Worm (Caenorhabditis elegans) whole organism, L4 larva: Measurements from ENCODE around the gene B0524.5.

Experiments
- F26F4.8 ChIP-seq: fragments of 200-800 bp; sonication (Bioruptor generic); conservative IDR thresholded peaks from 2 replicates; pipeline ENCODE4 v1.3.6; 2022; ENCODE audit warnings: missing genetic modification characterization, missing compliant biosample characterization
- R02D3.7 ChIP-seq: fragments of 150-350 bp; sonication (generic microtip); optimal IDR thresholded peaks from 3 replicates; lab custom pipeline; 2014; ENCODE audit warnings: missing biosample characterization, missing genetic modification characterization
- T20F7.1 ChIP-seq: fragments of 200-800 bp; sonication (Bioruptor generic); optimal IDR thresholded peaks from 2 replicates; lab custom pipeline; 2018; ENCODE audit warnings: mild to moderate bottlenecking, missing genetic modification characterization, missing compliant biosample characterization
- T26A8.4 ChIP-seq: fragments of 200-800 bp; sonication (Bioruptor generic); IDR thresholded peaks from 2 replicates; pipeline ENCODE4 v1.3.6; 2022; ENCODE audit warnings: missing genetic modification characterization, missing compliant biosample characterization
- Y105C5A.15 ChIP-seq: fragments of 200-800 bp; sonication (Bioruptor generic); IDR thresholded peaks from 2 replicates; pipeline ENCODE4 v1.3.6; 2022; ENCODE audit warnings: missing genetic modification characterization, missing compliant biosample characterization
- ZK337.2 ChIP-seq: fragments of 200-800 bp; sonication (Bioruptor generic); IDR thresholded peaks from 2 replicates; pipeline ENCODE4 v1.3.6; 2022; ENCODE audit warnings: missing genetic modification reagents, missing genetic modification characterization, missing compliant biosample characterization
- ama-1 ChIP-seq: fragments of 150-350 bp; optimal IDR thresholded peaks from 2 replicates; lab custom pipeline; 2014; ENCODE audit warnings: inconsistent platforms, mixed read lengths
- arid-1 ChIP-seq: fragments of 200-800 bp; sonication (Bioruptor generic); conservative IDR thresholded peaks from 2 replicates; pipeline ENCODE4 v1.3.6; 2022; ENCODE audit warnings: missing genetic modification reagents, missing genetic modification characterization, missing compliant biosample characterization
- ceh-32 ChIP-seq: sonication (generic microtip); optimal IDR thresholded peaks from 2 replicates; lab custom pipeline; 2016; ENCODE audit warnings: mild to moderate bottlenecking, missing genetic modification characterization, missing compliant biosample characterization; ENCODE audit not compliant: poor library complexity
- ceh-82 ChIP-seq: sonication (generic microtip); optimal IDR thresholded peaks from 2 replicates; lab custom pipeline; 2017; ENCODE audit warnings: missing biosample characterization, missing genetic modification characterization
- ces-1 ChIP-seq: fragments of 150-350 bp; sonication (generic microtip); optimal IDR thresholded peaks from 4 replicates; lab custom pipeline; 2014; ENCODE audit warnings: missing biosample characterization, missing genetic modification reagents, missing genetic modification characterization
- daf-16 ChIP-seq, 3 experiments: sonication (generic microtip); optimal IDR thresholded peaks; 2 replicates each; lab custom pipeline; 2016 to 2017; ENCODE audit warnings: missing genetic modification characterization in 3 of 3, missing genetic modification reagents in 3 of 3, mild to moderate bottlenecking in 2 of 3, missing compliant biosample characterization in 2 of 3, missing biosample characterization in 1 of 3, moderate library complexity in 1 of 3
- dmd-6 ChIP-seq: fragments of 200-800 bp; sonication (Bioruptor generic); IDR thresholded peaks from 2 replicates; pipeline ENCODE4 v1.3.6; 2022; ENCODE audit warnings: missing genetic modification reagents, missing genetic modification characterization, missing compliant biosample characterization
- dmd-8 ChIP-seq: fragments of 200-800 bp; sonication (Bioruptor generic); IDR thresholded peaks from 2 replicates; pipeline ENCODE4 v1.3.6; 2022; ENCODE audit warnings: missing genetic modification characterization, missing compliant biosample characterization
- dmd-9 ChIP-seq: fragments of 200-800 bp; sonication (Bioruptor generic); IDR thresholded peaks from 2 replicates; pipeline ENCODE4 v1.3.6; 2022; ENCODE audit warnings: missing genetic modification reagents, missing genetic modification characterization, missing compliant biosample characterization
- duxl-1 ChIP-seq: sonication (generic microtip); optimal IDR thresholded peaks from 2 replicates; lab custom pipeline; 2016; ENCODE audit warnings: mild to moderate bottlenecking, missing genetic modification characterization, moderate library complexity, missing compliant biosample characterization; ENCODE audit not compliant: poor library complexity
- dve-1 ChIP-seq: sonication (generic microtip); optimal IDR thresholded peaks from 2 replicates; lab custom pipeline; 2017; ENCODE audit warnings: antibody characterized with exemption, mild to moderate bottlenecking, missing genetic modification characterization, missing compliant biosample characterization; ENCODE audit not compliant: insufficient read depth
- egl-27 ChIP-seq: sonication (generic microtip); optimal IDR thresholded peaks from 3 replicates; lab custom pipeline; 2017; ENCODE audit warnings: missing biosample characterization, missing genetic modification reagents, missing genetic modification characterization
- fkh-10 ChIP-seq: fragments of 150-350 bp; optimal IDR thresholded peaks from 2 replicates; lab custom pipeline; 2014; ENCODE audit warnings: missing biosample characterization, missing genetic modification reagents, missing genetic modification characterization
- fos-1 ChIP-seq: fragments of 150-350 bp; optimal IDR thresholded peaks from 2 replicates; lab custom pipeline; 2014; ENCODE audit warnings: missing biosample characterization, missing genetic modification characterization
- hmg-1.1 ChIP-seq: fragments of 200-800 bp; sonication (Bioruptor generic); IDR thresholded peaks from 2 replicates; pipeline ENCODE4 v1.3.6; 2022; ENCODE audit warnings: missing genetic modification reagents, missing genetic modification characterization, missing compliant biosample characterization
- lin-1 ChIP-seq: fragments of 200-800 bp; sonication (Bioruptor generic); IDR thresholded peaks from 2 replicates; pipeline ENCODE4 v1.3.6; 2022; ENCODE audit warnings: missing genetic modification reagents, missing genetic modification characterization, missing compliant biosample characterization
- lin-39 ChIP-seq: fragments of 150-350 bp; optimal IDR thresholded peaks from 2 replicates; lab custom pipeline; 2014; ENCODE audit warnings: missing biosample characterization, missing genetic modification reagents, missing genetic modification characterization
- mdl-1 ChIP-seq, 2 experiments: fragments of 150-350 bp in 1 of 2; sonication (generic microtip) in 1 of 2; optimal IDR thresholded peaks; 2 replicates each; lab custom pipeline; 2014 to 2017; ENCODE audit warnings: missing biosample characterization in 2 of 2, missing genetic modification characterization in 2 of 2
- mdt-29 ChIP-seq: fragments of 200-800 bp; sonication (Bioruptor generic); IDR thresholded peaks from 2 replicates; pipeline ENCODE4 v1.3.6; 2022; ENCODE audit warnings: missing genetic modification reagents, missing genetic modification characterization, missing compliant biosample characterization
- mes-2 ChIP-seq: sonication (generic microtip); optimal IDR thresholded peaks from 2 replicates; lab custom pipeline; 2016; ENCODE audit warnings: missing genotype, mild to moderate bottlenecking, missing genetic modification characterization, missing compliant biosample characterization; ENCODE audit not compliant: poor library complexity, severe bottlenecking
- mxl-2 ChIP-seq: fragments of 200-800 bp; sonication (Bioruptor generic); conservative IDR thresholded peaks from 2 replicates; pipeline ENCODE4 v1.3.6; 2022; ENCODE audit warnings: missing genetic modification reagents, missing genetic modification characterization, missing compliant biosample characterization
- nhr-10 ChIP-seq: fragments of 150-350 bp; optimal IDR thresholded peaks from 2 replicates; lab custom pipeline; 2014; ENCODE audit warnings: missing biosample characterization, missing genetic modification characterization
- nhr-102 ChIP-seq: sonication (generic microtip); optimal IDR thresholded peaks from 2 replicates; lab custom pipeline; 2016; ENCODE audit warnings: mild to moderate bottlenecking, missing genetic modification characterization, moderate library complexity, missing compliant biosample characterization
- nhr-11 ChIP-seq: fragments of 150-350 bp; optimal IDR thresholded peaks from 2 replicates; lab custom pipeline; 2014; ENCODE audit warnings: missing biosample characterization, missing genetic modification characterization
- nhr-237 ChIP-seq: sonication (generic microtip); optimal IDR thresholded peaks from 2 replicates; lab custom pipeline; 2017; ENCODE audit warnings: missing biosample characterization, missing genetic modification characterization
- nhr-28 ChIP-seq: fragments of 150-350 bp; optimal IDR thresholded peaks from 2 replicates; lab custom pipeline; 2014; ENCODE audit warnings: missing biosample characterization, missing genetic modification characterization
- nhr-41 ChIP-seq: fragments of 200-800 bp; sonication (Bioruptor generic); IDR thresholded peaks from 2 replicates; pipeline ENCODE4 v1.3.6; 2022; ENCODE audit warnings: missing genetic modification reagents, missing genetic modification characterization, missing compliant biosample characterization
- nhr-48 ChIP-seq: sonication (generic microtip); optimal IDR thresholded peaks from 2 replicates; lab custom pipeline; 2016; ENCODE audit warnings: mild to moderate bottlenecking, missing genetic modification characterization, missing compliant biosample characterization
- pha-4 ChIP-seq, 2 experiments: fragments of 150-350 bp in 1 of 2; fragments of 200-800 bp in 1 of 2; sonication (Bioruptor generic) in 1 of 2; IDR thresholded peaks in 1 of 2; optimal IDR thresholded peaks in 1 of 2; 2 replicates each; pipeline versions ENCODE4 v1.3.6 to Lab custom; 2014 to 2022; ENCODE audit warnings: missing genetic modification characterization in 2 of 2, missing genetic modification reagents in 2 of 2, missing biosample characterization in 1 of 2, missing compliant biosample characterization in 1 of 2
- rbr-2 ChIP-seq: sonication (generic microtip); optimal IDR thresholded peaks from 2 replicates; lab custom pipeline; 2016; ENCODE audit warnings: missing genotype, missing genetic modification characterization, missing compliant biosample characterization
- sdz-12 ChIP-seq: fragments of 200-800 bp; sonication (Bioruptor generic); optimal IDR thresholded peaks from 2 replicates; lab custom pipeline; 2018; ENCODE audit warnings: mild to moderate bottlenecking, missing genetic modification characterization, missing compliant biosample characterization
- set-16 ChIP-seq: fragments of 200-800 bp; sonication (Bioruptor generic); IDR thresholded peaks from 2 replicates; pipeline ENCODE4 v1.3.6; 2022; ENCODE audit warnings: missing genetic modification reagents, missing genetic modification characterization, missing compliant biosample characterization
- skn-1 ChIP-seq: fragments of 150-350 bp; optimal IDR thresholded peaks from 2 replicates; lab custom pipeline; 2014; ENCODE audit warnings: missing biosample characterization, missing genetic modification characterization
- snpc-1.2 ChIP-seq: fragments of 200-800 bp; sonication (Bioruptor generic); IDR thresholded peaks from 2 replicates; pipeline ENCODE4 v1.3.6; 2022; ENCODE audit warnings: missing genetic modification reagents, missing genetic modification characterization, missing compliant biosample characterization
- snpc-4 ChIP-seq: fragments of 150-350 bp; optimal IDR thresholded peaks from 2 replicates; lab custom pipeline; 2014; ENCODE audit warnings: missing biosample characterization, missing genetic modification characterization
- spr-1 ChIP-seq: sonication (generic microtip); optimal IDR thresholded peaks from 2 replicates; lab custom pipeline; 2016; ENCODE audit warnings: mild to moderate bottlenecking, missing genetic modification characterization, missing compliant biosample characterization
- spr-3 ChIP-seq: fragments of 200-800 bp; sonication (Bioruptor generic); optimal IDR thresholded peaks from 2 replicates; lab custom pipeline; 2018; ENCODE audit warnings: mild to moderate bottlenecking, missing genetic modification characterization, missing compliant biosample characterization
- tag-97 ChIP-seq: fragments of 200-800 bp; sonication (Bioruptor generic); IDR thresholded peaks from 2 replicates; pipeline ENCODE4 v1.3.6; 2022; ENCODE audit warnings: missing genetic modification characterization, missing compliant biosample characterization
- tra-1 ChIP-seq: fragments of 200-800 bp; sonication (Bioruptor generic); IDR thresholded peaks from 2 replicates; pipeline ENCODE4 v1.3.6; 2022; ENCODE audit warnings: missing genetic modification reagents, missing genetic modification characterization, missing compliant biosample characterization
- unc-39 ChIP-seq: sonication (generic microtip); optimal IDR thresholded peaks from 2 replicates; lab custom pipeline; 2017; ENCODE audit warnings: missing biosample characterization, missing genetic modification characterization
- unc-62 ChIP-seq, 3 experiments: fragments of 150-350 bp in 1 of 3; sonication (generic microtip); optimal IDR thresholded peaks in 2 of 3; peaks in 1 of 3; 1 replicate in 1 of 3; 2 replicates in 2 of 3; lab custom pipeline; 2014 to 2017; ENCODE audit warnings: missing biosample characterization in 3 of 3, missing genetic modification characterization in 3 of 3, missing genetic modification reagents in 3 of 3, missing genotype in 1 of 3
- zag-1 ChIP-seq: fragments of 150-350 bp; optimal IDR thresholded peaks from 2 replicates; lab custom pipeline; 2014; ENCODE audit warnings: missing biosample characterization, missing genetic modification characterization
- zfp-2 ChIP-seq: sonication (generic microtip); optimal IDR thresholded peaks from 2 replicates; lab custom pipeline; 2016; ENCODE audit warnings: mild to moderate bottlenecking, missing genetic modification characterization, missing compliant biosample characterization

The B0524.5 gene

DNA sequence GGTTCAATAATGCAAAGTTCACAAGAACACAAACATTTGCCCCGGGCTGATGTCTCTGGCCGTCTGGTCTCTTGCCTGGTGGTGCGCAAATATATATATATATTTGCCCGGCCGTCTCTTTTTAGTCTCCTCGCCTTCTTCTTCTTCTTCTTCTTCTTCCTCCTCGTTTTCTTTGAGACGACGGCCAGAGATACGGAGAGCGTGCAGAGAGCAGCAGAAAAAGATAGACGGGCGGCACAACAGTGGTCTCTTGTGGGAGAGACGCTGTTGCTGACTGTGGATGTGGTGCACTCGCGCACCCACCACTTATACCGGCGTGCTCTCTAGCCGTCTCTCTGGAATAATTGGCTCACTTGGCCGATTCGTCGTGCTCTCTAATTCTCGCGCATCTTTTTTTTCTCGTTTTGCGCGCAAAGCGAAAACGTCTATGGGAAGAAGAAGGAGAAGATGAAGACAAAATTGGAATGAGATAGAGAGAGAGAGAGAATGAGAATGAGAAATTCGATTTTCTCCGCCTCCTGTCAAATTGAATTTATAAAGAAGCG is 27.5 kb upstream of the B0524.5 start (continued):
- peak; percentile 100 for TF ChIP-seq dmd-6 (GFP tag; lab: Robert Waterston, UW)
- no peak for TF ChIP-seq tag-97
- TF ChIP-seq nhr-102 (tag; lab: Kevin White, UChicago): peak; percentile 92
- TF ChIP-seq snpc-4 (tag; lab: Kevin White, UChicago): peak; percentile 46
- no peak for TF ChIP-seq sdz-12
- peak; percentile 81 for TF ChIP-seq fos-1 (tag; lab: Kevin White, UChicago)
- peak; percentile 93 for TF ChIP-seq hmg-1.1 (GFP tag; lab: Robert Waterston, UW)
- TF ChIP-seq ces-1 (GFP tag; lab: Kevin White, UChicago): peak; percentile 96
- TF ChIP-seq ZK337.2: peak; percentile 56; the same call in 1 of the 2 replicates
- TF ChIP-seq mdt-29 (GFP tag; lab: Robert Waterston, UW): no peak
- TF ChIP-seq nhr-28: peak; percentile 88
- TF ChIP-seq snpc-1.2: no peak
- TF ChIP-seq T20F7.1 (GFP tag; lab: Kevin White, UChicago): peak; percentile 56
- no peak for TF ChIP-seq R02D3.7 (tag; lab: Kevin White, UChicago)
- peak; percentile 96 for TF ChIP-seq fkh-10 (GFP tag; lab: Kevin White, UChicago)
- peak; percentile 23 for TF ChIP-seq duxl-1
- TF ChIP-seq nhr-237 (tag; lab: Kevin White, UChicago): no peak
- no peak for TF ChIP-seq arid-1 (GFP tag; lab: Robert Waterston, UW)
- TF ChIP-seq unc-62 (GFP tag; optimal IDR thresholded peaks at IDR 0.05 in 1 of 2; lab: Kevin White, UChicago): peak in 1 of 2 experiments; percentile 100
- no peak for TF ChIP-seq unc-62 (tag; optimal IDR thresholded peaks at IDR 0.05; lab: Kevin White, UChicago)
- TF ChIP-seq spr-1 (tag; lab: Kevin White, UChicago): peak; percentile 74
- peak; percentile 94 for TF ChIP-seq dve-1 (tag; lab: Kevin White, UChicago)
- peak; percentile 90 for TF ChIP-seq nhr-11 (tag; lab: Kevin White, UChicago)
- TF ChIP-seq dmd-9: no peak
- TF ChIP-seq pha-4 (GFP tag; IDR thresholded peaks at IDR 0.05; lab: Robert Waterston, UW): peak; percentile 98
- TF ChIP-seq pha-4 (tag; optimal IDR thresholded peaks at IDR 0.05; lab: Kevin White, UChicago): peak; percentile 29
- peak; percentile 92 to 93 for TF ChIP-seq mdl-1 (tag; optimal IDR thresholded peaks at IDR 0.05; lab: Kevin White, UChicago)
- TF ChIP-seq ama-1: peak; percentile 38
- no peak for TF ChIP-seq unc-39 (tag; lab: Kevin White, UChicago)
- peak; percentile 55 for TF ChIP-seq mes-2 (tag; lab: Kevin White, UChicago)
- TF ChIP-seq nhr-10 (tag; lab: Kevin White, UChicago): peak; percentile 79
- no peak for TF ChIP-seq ceh-82 (tag; lab: Kevin White, UChicago)
- peak; percentile 70 to 91 for TF ChIP-seq daf-16 (GFP tag; optimal IDR thresholded peaks at IDR 0.05; lab: Kevin White, UChicago)
- peak; percentile 83 for TF ChIP-seq daf-16 (tag; optimal IDR thresholded peaks at IDR 0.05; lab: Kevin White, UChicago)
- TF ChIP-seq tra-1: peak; percentile 95
- peak; percentile 74 for TF ChIP-seq lin-1 (GFP tag; lab: Robert Waterston, UW)
- TF ChIP-seq dmd-8 (GFP tag; lab: Robert Waterston, UW): no peak
- TF ChIP-seq Y105C5A.15 (GFP tag; lab: Robert Waterston, UW): no peak
- TF ChIP-seq zfp-2 (tag; lab: Kevin White, UChicago): peak; percentile 71
- TF ChIP-seq set-16 (GFP tag; lab: Robert Waterston, UW): peak; percentile 95
- TF ChIP-seq F26F4.8 (GFP tag; lab: Robert Waterston, UW): no peak
- TF ChIP-seq ceh-32 (tag; lab: Kevin White, UChicago): peak; percentile 79
- TF ChIP-seq mxl-2 (GFP tag; lab: Robert Waterston, UW): 0 out of 2 replicates have a peak, but pooled peaks have one; percentile 35
- TF ChIP-seq nhr-48 (tag; lab: Kevin White, UChicago): peak; percentile 99
- no peak for TF ChIP-seq lin-39 (tag; lab: Kevin White, UChicago)
- TF ChIP-seq skn-1: no peak
- peak; percentile 96 for TF ChIP-seq rbr-2
- peak; percentile 63 for TF ChIP-seq spr-3
- TF ChIP-seq zag-1: no peak
- TF ChIP-seq egl-27 (tag; lab: Kevin White, UChicago): peak; percentile 70
- peak; percentile 89 for TF ChIP-seq T26A8.4 (GFP tag; lab: Robert Waterston, UW)
- peak; percentile 72 for TF ChIP-seq nhr-41 (GFP tag; lab: Robert Waterston, UW)
